Fruit fly (Drosophila melanogaster) whole organism, embryonic: ENCODE results near the gene CG13842.

Source experiments
- CG12071 ChIP-seq: fragments of 200-800 bp; sonication (Bioruptor generic); optimal IDR thresholded peaks from 3 replicates; lab custom pipeline; 2018; ENCODE audit warnings: missing biosample characterization, mild to moderate bottlenecking, missing genetic modification characterization
- CG6813 ChIP-seq: fragments of 200-800 bp; sonication (Bioruptor generic); optimal IDR thresholded peaks from 2 replicates; lab custom pipeline; 2017; ENCODE audit warnings: missing biosample characterization, missing genetic modification characterization, mild to moderate bottlenecking, moderate library complexity, missing genetic modification reagents
- Ets65A ChIP-seq: fragments of 200-800 bp; sonication (Bioruptor generic); peaks from one replicate; lab custom pipeline; 2016; ENCODE audit warnings: missing biosample characterization, missing genetic modification characterization
- Gsc ChIP-seq: fragments of 200-800 bp; sonication (Bioruptor generic); IDR thresholded peaks from 2 replicates; pipeline ENCODE4 v1.3.6; 2022; ENCODE audit warnings: missing biosample characterization, missing genetic modification characterization
- MTF-1 ChIP-seq: fragments of 200-800 bp; sonication (Bioruptor generic); optimal IDR thresholded peaks from 2 replicates; lab custom pipeline; 2018; ENCODE audit warnings: missing biosample characterization, mild to moderate bottlenecking, missing genetic modification characterization, borderline replicate concordance
- crol ChIP-seq: fragments of 200-800 bp; sonication (Bioruptor generic); IDR thresholded peaks from 2 replicates; pipeline ENCODE4 v1.3.6; 2022; ENCODE audit warnings: missing biosample characterization, missing genetic modification characterization
- cwo ChIP-seq: fragments of 200-800 bp; sonication (Bioruptor generic); optimal IDR thresholded peaks from 3 replicates; lab custom pipeline; 2017; ENCODE audit warnings: missing biosample characterization, missing genetic modification characterization, mild to moderate bottlenecking, moderate library complexity, missing genetic modification reagents
- dmrt99B ChIP-seq: fragments of 200-800 bp; sonication (Bioruptor generic); optimal IDR thresholded peaks from 2 replicates; lab custom pipeline; 2018; ENCODE audit warnings: missing biosample characterization, mild to moderate bottlenecking, missing genetic modification characterization, moderate library complexity
- lbe ChIP-seq: fragments of 200-800 bp; sonication (Bioruptor generic); optimal IDR thresholded peaks from 2 replicates; lab custom pipeline; 2016; ENCODE audit warnings: missing biosample characterization, mild to moderate bottlenecking, missing genetic modification characterization

dm6 chr3R:22733751-22734150 is 26.7 kb upstream of the CG13842 start, which contains the start of gene Takl2:
- TF ChIP-seq dmrt99B (no peak), MTF-1 (GFP tag; lab: Kevin White, UChicago) (no peak), crol (no peak), CG12071 (GFP tag; lab: Kevin White, UChicago) (no peak), Gsc (GFP tag; lab: Robert Waterston, UW) (no peak), Ets65A (GFP tag; lab: Kevin White, UChicago) (no peak), lbe (no peak), cwo (GFP tag; lab: Kevin White, UChicago) (no peak), CG6813 (GFP tag; lab: Kevin White, UChicago) (no peak)
